Worm (Caenorhabditis elegans) whole organism, L1 larva: ENCODE data around the gene C05B5.2.

ENCODE experiments used
- C34B4.2 ChIP-seq: sonication (generic microtip); optimal IDR thresholded peaks from 2 replicates; lab custom pipeline; 2017; ENCODE audit warnings: mild to moderate bottlenecking, missing genetic modification characterization, missing compliant biosample characterization
- aly-2 ChIP-seq: fragments of 150-350 bp; optimal IDR thresholded peaks from 2 replicates; lab custom pipeline; 2014; ENCODE audit warnings: missing biosample characterization, missing genetic modification characterization
- blmp-1 ChIP-seq: fragments of 150-350 bp; optimal IDR thresholded peaks from 2 replicates; lab custom pipeline; 2014; ENCODE audit warnings: missing biosample characterization, missing genetic modification characterization
- ceh-63 ChIP-seq: fragments of 200-800 bp; sonication (Bioruptor generic); optimal IDR thresholded peaks from 2 replicates; lab custom pipeline; 2018; ENCODE audit warnings: mild to moderate bottlenecking, missing genetic modification characterization, missing compliant biosample characterization
- ceh-8 ChIP-seq: fragments of 200-800 bp; sonication (Bioruptor generic); optimal IDR thresholded peaks from 2 replicates; lab custom pipeline; 2018; ENCODE audit warnings: mild to moderate bottlenecking, missing genetic modification characterization, moderate library complexity, missing compliant biosample characterization
- dsc-1 ChIP-seq: sonication (generic microtip); optimal IDR thresholded peaks from 2 replicates; lab custom pipeline; 2016; ENCODE audit warnings: mild to moderate bottlenecking, missing genetic modification characterization, missing compliant biosample characterization
- efl-1 ChIP-seq, 4 experiments: fragments of 150-350 bp; optimal IDR thresholded peaks in 3 of 4; peaks in 1 of 4; 1 replicate in 1 of 4; 2 replicates in 3 of 4; lab custom pipeline; 2014; ENCODE audit warnings: missing biosample characterization in 2 of 4, missing genetic modification characterization in 2 of 4, missing genetic modification reagents in 2 of 4
- elt-3 ChIP-seq, 6 experiments: fragments of 150-350 bp in 1 of 6; sonication (generic microtip); optimal IDR thresholded peaks; 2 replicates each; lab custom pipeline; 2017 to 2018; ENCODE audit warnings: missing biosample characterization in 6 of 6, missing genetic modification characterization in 6 of 6, inconsistent platforms in 1 of 6
- ets-5 ChIP-seq: fragments of 200-800 bp; sonication (Bioruptor generic); IDR thresholded peaks from 2 replicates; pipeline ENCODE4 v1.3.6; 2022; ENCODE audit warnings: missing genetic modification characterization, missing compliant biosample characterization
- fkh-10 ChIP-seq: sonication (generic microtip); optimal IDR thresholded peaks from 2 replicates; lab custom pipeline; 2017; ENCODE audit warnings: missing biosample characterization, missing genetic modification reagents, missing genetic modification characterization
- fkh-4 ChIP-seq: sonication (generic microtip); optimal IDR thresholded peaks from 2 replicates; lab custom pipeline; 2016; ENCODE audit warnings: missing compliant biosample characterization, missing genetic modification characterization, borderline replicate concordance
- hlh-17 ChIP-seq: fragments of 200-800 bp; sonication (Bioruptor generic); optimal IDR thresholded peaks from 2 replicates; lab custom pipeline; 2018; ENCODE audit warnings: missing genetic modification characterization, mild to moderate bottlenecking, missing compliant biosample characterization, moderate library complexity, borderline replicate concordance
- irx-1 ChIP-seq: sonication (generic microtip); optimal IDR thresholded peaks from 2 replicates; lab custom pipeline; 2016; ENCODE audit warnings: missing genetic modification characterization, missing compliant biosample characterization
- isw-1 ChIP-seq: fragments of 200-800 bp; sonication (Bioruptor generic); IDR thresholded peaks from 2 replicates; pipeline ENCODE4 v1.3.6; 2022; ENCODE audit warnings: missing genetic modification characterization, missing compliant biosample characterization
- lin-14 ChIP-seq: fragments of 200-800 bp; sonication (Bioruptor generic); optimal IDR thresholded peaks from 2 replicates; lab custom pipeline; 2018; ENCODE audit warnings: mild to moderate bottlenecking, missing genetic modification characterization, moderate library complexity, missing compliant biosample characterization
- lin-35 ChIP-seq, 2 experiments: fragments of 150-350 bp; optimal IDR thresholded peaks; 2 replicates each; lab custom pipeline; 2014; ENCODE audit warnings: missing biosample characterization in 2 of 2, missing genetic modification characterization in 2 of 2, missing genetic modification reagents in 2 of 2
- lsy-2 ChIP-seq, 2 experiments: fragments of 150-350 bp; optimal IDR thresholded peaks; 2 replicates each; lab custom pipeline; 2014; ENCODE audit warnings: missing biosample characterization in 2 of 2, missing genetic modification characterization in 2 of 2
- mep-1 ChIP-seq: fragments of 150-350 bp; optimal IDR thresholded peaks from 2 replicates; lab custom pipeline; 2014; ENCODE audit warnings: missing biosample characterization, missing genetic modification characterization
- nhr-11 ChIP-seq: fragments of 150-350 bp; optimal IDR thresholded peaks from 2 replicates; lab custom pipeline; 2014; ENCODE audit warnings: missing biosample characterization, missing genetic modification characterization
- nhr-12 ChIP-seq: sonication (generic microtip); optimal IDR thresholded peaks from 2 replicates; lab custom pipeline; 2017; ENCODE audit warnings: missing biosample characterization, missing genetic modification characterization
- nhr-237 ChIP-seq: fragments of 150-350 bp; optimal IDR thresholded peaks from 2 replicates; lab custom pipeline; 2014; ENCODE audit warnings: missing biosample characterization, missing genetic modification characterization
- nhr-28 ChIP-seq: fragments of 150-350 bp; optimal IDR thresholded peaks from 2 replicates; lab custom pipeline; 2014; ENCODE audit warnings: missing biosample characterization, missing genetic modification characterization
- nhr-47 ChIP-seq: sonication (generic microtip); optimal IDR thresholded peaks from 2 replicates; lab custom pipeline; 2016; ENCODE audit warnings: mild to moderate bottlenecking, missing genetic modification characterization, moderate library complexity, missing compliant biosample characterization
- nhr-85 ChIP-seq: sonication (generic microtip); peaks from one replicate; lab custom pipeline; 2016; ENCODE audit warnings: missing genetic modification characterization, inconsistent platforms, missing compliant biosample characterization
- nhr-90 ChIP-seq: sonication (generic microtip); optimal IDR thresholded peaks from 2 replicates; lab custom pipeline; 2016; ENCODE audit warnings: mild to moderate bottlenecking, missing genetic modification characterization, missing compliant biosample characterization; ENCODE audit not compliant: poor library complexity
- pax-3 ChIP-seq: fragments of 200-800 bp; sonication (Bioruptor generic); optimal IDR thresholded peaks from 2 replicates; lab custom pipeline; 2018; ENCODE audit warnings: mild to moderate bottlenecking, missing genetic modification characterization, moderate library complexity, missing compliant biosample characterization
- rnt-1 ChIP-seq: sonication (generic microtip); optimal IDR thresholded peaks from 2 replicates; lab custom pipeline; 2016; ENCODE audit warnings: mild to moderate bottlenecking, missing genetic modification characterization, moderate library complexity, missing compliant biosample characterization
- sox-4 ChIP-seq: sonication (generic microtip); optimal IDR thresholded peaks from 2 replicates; lab custom pipeline; 2016; ENCODE audit warnings: missing genetic modification characterization, missing compliant biosample characterization
- tlp-1 ChIP-seq: fragments of 150-350 bp; optimal IDR thresholded peaks from 2 replicates; lab custom pipeline; 2014; ENCODE audit warnings: missing biosample characterization, missing genetic modification characterization
- unc-130 ChIP-seq: fragments of 150-350 bp; optimal IDR thresholded peaks from 2 replicates; lab custom pipeline; 2017; ENCODE audit warnings: missing biosample characterization, missing genetic modification characterization, inconsistent platforms
- unc-30 ChIP-seq: sonication (generic microtip); optimal IDR thresholded peaks from 2 replicates; lab custom pipeline; 2017; ENCODE audit warnings: missing biosample characterization, missing genetic modification characterization
- xbp-1 ChIP-seq: sonication (generic microtip); optimal IDR thresholded peaks from 2 replicates; lab custom pipeline; 2016; ENCODE audit warnings: missing genetic modification characterization, missing compliant biosample characterization
- zag-1 ChIP-seq: fragments of 150-350 bp; optimal IDR thresholded peaks from 2 replicates; lab custom pipeline; 2014; ENCODE audit warnings: missing biosample characterization, missing genetic modification characterization

Gene C05B5.2

DNA sequence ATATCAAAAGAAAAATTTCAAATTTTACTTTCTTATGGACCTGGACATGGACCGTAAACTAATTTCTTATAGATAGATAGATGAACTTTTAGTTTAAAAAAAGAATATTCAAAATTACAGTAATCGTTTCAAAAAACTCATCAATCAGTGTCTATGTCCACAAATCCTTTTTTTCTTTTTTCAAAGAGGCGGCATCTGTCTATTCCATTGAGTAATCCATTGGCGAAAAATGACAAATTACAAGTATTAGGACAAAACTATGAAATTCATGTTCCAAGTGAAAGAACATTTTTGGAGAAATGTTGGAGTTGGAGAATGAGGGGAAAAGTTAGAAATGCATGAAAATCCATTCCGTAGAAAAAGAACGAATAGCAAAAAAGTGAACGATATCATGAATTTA lies 14.8 kb downstream of the C05B5.2 start:
- TF ChIP-seq C34B4.2 (tag; lab: Kevin White, UChicago) (no peak), mep-1 (tag; lab: Kevin White, UChicago) (no peak), nhr-90 (tag; lab: Kevin White, UChicago) (no peak), rnt-1 (no peak), unc-130 (tag; lab: Kevin White, UChicago) (no peak), lsy-2 (tag; optimal IDR thresholded peaks at IDR 0.05; lab: Kevin White, UChicago) (no peak), nhr-11 (tag; lab: Kevin White, UChicago) (no peak), zag-1 (tag; lab: Kevin White, UChicago) (no peak), blmp-1 (tag; lab: Kevin White, UChicago) (no peak), nhr-85 (tag; lab: Kevin White, UChicago) (no peak), tlp-1 (tag; lab: Kevin White, UChicago) (no peak)

DNA sequence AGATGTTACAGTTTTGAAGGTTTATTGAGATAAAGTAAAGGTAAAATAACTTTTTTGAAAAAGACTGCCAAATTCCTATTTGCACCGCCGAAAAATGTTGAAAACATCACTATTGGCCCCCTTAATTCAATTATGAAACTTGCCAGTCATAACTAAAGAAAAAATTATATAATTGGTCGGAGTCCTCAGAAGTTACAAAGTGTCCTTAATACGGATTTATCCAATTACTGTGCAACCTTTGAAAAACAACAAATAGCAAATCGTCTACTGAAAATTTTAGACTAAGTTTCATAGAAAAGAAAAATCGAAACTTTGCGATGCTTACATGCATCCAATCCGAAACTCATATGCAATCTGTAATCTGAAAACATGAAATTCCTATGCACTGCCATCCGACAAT lies 15.7 kb downstream of the C05B5.2 start:
- TF ChIP-seq ceh-8 (GFP tag; lab: Kevin White, UChicago): peak; percentile 74
- no peak for TF ChIP-seq isw-1 (GFP tag; lab: Robert Waterston, UW)
- no peak for TF ChIP-seq sox-4
- TF ChIP-seq nhr-12 (tag; lab: Kevin White, UChicago): no peak

DNA sequence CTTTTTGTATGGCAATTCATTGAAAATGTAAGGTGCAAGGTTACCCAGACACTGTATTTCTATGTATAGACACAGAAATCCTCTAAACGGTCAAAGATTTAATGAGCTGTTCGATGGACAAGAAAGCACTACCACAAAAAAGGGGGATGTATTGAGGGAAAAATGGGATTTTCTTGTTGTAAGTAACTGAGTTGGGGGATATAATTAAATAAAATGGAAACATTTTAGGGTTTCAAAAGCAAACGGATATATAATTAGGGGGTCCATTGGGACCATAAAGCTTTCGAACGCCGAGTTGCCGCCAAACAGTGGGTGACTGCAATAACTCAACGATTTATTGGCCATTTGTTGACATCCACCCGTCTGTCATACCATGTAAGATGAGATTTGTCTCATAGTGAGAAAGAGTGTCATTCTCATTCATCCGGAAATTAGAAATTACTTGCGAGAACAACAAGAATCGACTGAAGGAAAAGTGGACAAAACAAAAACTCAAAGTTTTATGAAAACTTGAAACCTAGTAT lies 18.1 kb downstream of the C05B5.2 start:
- no peak for TF ChIP-seq nhr-47 (tag; lab: Kevin White, UChicago)
- TF ChIP-seq pax-3 (tag; lab: Kevin White, UChicago): no peak
- TF ChIP-seq hlh-17 (GFP tag; lab: Kevin White, UChicago): no peak
- TF ChIP-seq unc-30: no peak
- no peak for TF ChIP-seq aly-2 (tag; lab: Kevin White, UChicago)

DNA sequence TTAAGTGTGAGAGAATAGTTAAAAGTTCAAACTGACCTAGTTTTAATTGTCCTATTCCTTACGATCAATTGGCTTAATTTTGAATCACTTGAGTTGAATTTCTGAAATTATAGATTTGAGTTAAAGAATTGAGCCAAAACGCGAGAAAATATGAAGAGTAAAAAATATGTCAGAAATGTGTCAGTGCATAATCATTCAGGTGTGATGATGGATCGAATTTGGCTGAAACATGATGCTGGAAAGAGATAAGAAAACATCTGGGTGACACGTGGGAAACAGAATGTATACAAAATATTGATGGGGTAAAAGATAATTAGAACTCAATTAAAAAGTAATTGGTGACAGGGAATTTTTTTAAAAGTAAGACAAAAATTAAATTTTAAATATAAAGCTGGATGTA lies 26.6 kb downstream of the C05B5.2 start, which contains the start of gene R10E12.2:
TSS of gene R10E12.2 (minus strand) at position 101 of the 400 bp plus-strand sequence.
- no peak for TF ChIP-seq efl-1 (optimal IDR thresholded peaks at IDR 0.05; lab: Kevin White, UChicago)
- peak in 1 of 2 experiments; percentile 26 for TF ChIP-seq efl-1 (GFP tag; optimal IDR thresholded peaks at IDR 0.05 in 1 of 2; lab: Kevin White, UChicago)
- no peak for TF ChIP-seq xbp-1 (tag; lab: Kevin White, UChicago)

DNA sequence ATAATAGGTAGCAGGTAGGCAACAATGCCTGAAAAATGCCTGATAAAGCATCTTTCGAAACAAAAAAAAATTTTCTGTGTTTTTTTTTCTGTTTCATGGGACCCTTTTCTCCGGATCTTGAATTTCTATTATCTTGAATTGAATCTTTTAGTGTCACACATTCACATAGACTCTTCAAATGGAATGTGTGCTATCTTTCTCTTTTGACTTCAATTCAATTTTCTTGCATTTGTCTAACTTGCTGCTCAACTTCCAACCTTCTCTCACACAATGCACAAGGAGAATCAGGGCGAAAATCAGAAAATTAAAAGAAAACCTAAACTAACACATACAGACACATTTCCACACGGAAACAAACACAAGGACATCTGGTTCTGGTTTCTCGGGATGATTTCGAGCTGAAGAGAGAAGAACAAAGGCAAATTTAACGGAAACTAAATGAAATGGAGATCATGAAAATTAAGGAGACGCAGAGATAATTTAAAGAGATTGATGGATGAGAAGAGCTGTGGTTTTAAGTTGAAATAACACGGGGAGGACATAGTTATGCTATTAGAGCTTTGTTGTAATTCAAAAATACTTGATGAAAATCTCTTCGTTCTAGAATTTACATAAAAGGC lies 28.0 kb downstream of the C05B5.2 start:
- TF ChIP-seq nhr-90 (tag; lab: Kevin White, UChicago) (no peak), ceh-63 (GFP tag; lab: Kevin White, UChicago) (no peak), dsc-1 (tag; lab: Kevin White, UChicago) (peak; percentile 97), elt-3 (tag; optimal IDR thresholded peaks at IDR 0.05; lab: Kevin White, UChicago) (no peak), fkh-10 (GFP tag; lab: Kevin White, UChicago) (peak; percentile 49), lin-14 (peak; percentile 24), rnt-1 (no peak), efl-1 (optimal IDR thresholded peaks at IDR 0.05; lab: Kevin White, UChicago) (no peak), efl-1 (GFP tag; optimal IDR thresholded peaks at IDR 0.05 in 1 of 2; lab: Kevin White, UChicago) (peak in 1 of 2 experiments; percentile 74), fkh-4 (tag; lab: Kevin White, UChicago) (peak; percentile 71), nhr-12 (tag; lab: Kevin White, UChicago) (no peak), irx-1 (tag; lab: Kevin White, UChicago) (no peak), nhr-237 (tag; lab: Kevin White, UChicago) (no peak), zag-1 (tag; lab: Kevin White, UChicago) (no peak), ets-5 (no peak), lin-35 (GFP tag; optimal IDR thresholded peaks at IDR 0.05; lab: Kevin White, UChicago) (no peak), nhr-28 (tag; lab: Kevin White, UChicago) (no peak)
